Worm (Caenorhabditis elegans) whole organism, L2 larva: ENCODE results near the gene ttr-50.

Source experiments
- ZK546.5 ChIP-seq: sonication (generic microtip); optimal IDR thresholded peaks from 2 replicates; lab custom pipeline; 2017; ENCODE audit warnings: missing biosample characterization, missing genetic modification characterization
- ama-1 ChIP-seq: fragments of 150-350 bp; optimal IDR thresholded peaks from 2 replicates; lab custom pipeline; 2018; ENCODE audit warnings: inconsistent platforms
- ceh-82 ChIP-seq: fragments of 150-350 bp; optimal IDR thresholded peaks from 2 replicates; lab custom pipeline; 2014; ENCODE audit warnings: missing biosample characterization, missing genetic modification characterization
- elt-3 ChIP-seq: sonication (generic microtip); optimal IDR thresholded peaks from 2 replicates; lab custom pipeline; 2017; ENCODE audit warnings: missing biosample characterization, missing genetic modification characterization
- lsy-2 ChIP-seq, 2 experiments: fragments of 150-350 bp in 1 of 2; sonication (generic microtip) in 1 of 2; optimal IDR thresholded peaks; 2 replicates each; lab custom pipeline; 2014 to 2017; ENCODE audit warnings: missing biosample characterization in 2 of 2, missing genetic modification characterization in 2 of 2
- nhr-12 ChIP-seq: fragments of 150-350 bp; optimal IDR thresholded peaks from 2 replicates; lab custom pipeline; 2014; ENCODE audit warnings: missing biosample characterization, missing genetic modification characterization
- nhr-21 ChIP-seq: fragments of 150-350 bp; optimal IDR thresholded peaks from 2 replicates; lab custom pipeline; 2014; ENCODE audit warnings: missing biosample characterization, missing genetic modification characterization
- nhr-25 ChIP-seq: fragments of 150-350 bp; sonication (generic microtip); optimal IDR thresholded peaks from 3 replicates; lab custom pipeline; 2014; ENCODE audit warnings: missing biosample characterization, missing genetic modification characterization
- nhr-77 ChIP-seq: fragments of 150-350 bp; optimal IDR thresholded peaks from 2 replicates; lab custom pipeline; 2014; ENCODE audit warnings: missing biosample characterization, missing genetic modification characterization

DNA sequence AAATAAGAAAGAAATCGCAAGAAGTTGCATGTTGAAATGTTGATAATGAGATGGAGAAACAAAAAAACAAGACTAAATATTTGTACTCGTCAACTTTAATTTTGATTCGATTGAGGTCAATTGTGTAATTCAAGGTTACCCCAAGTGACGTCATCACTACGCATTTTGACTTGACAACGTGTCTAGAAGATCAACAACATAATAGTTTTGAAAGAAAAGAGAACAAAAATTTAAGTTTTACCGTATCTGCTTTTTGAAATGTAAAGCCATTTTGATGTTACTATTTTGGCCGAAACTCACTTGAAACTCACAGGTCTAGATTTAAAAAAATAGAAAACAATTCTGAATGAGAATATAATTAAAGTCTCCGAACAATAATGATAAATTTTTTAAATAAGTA is 19.9 kb downstream of the ttr-50 start, which contains the start of gene dsl-5:
- TF ChIP-seq ama-1 (lab: Kevin White, UChicago) (no peak), nhr-21 (tag; lab: Kevin White, UChicago) (no peak), lsy-2 (tag; optimal IDR thresholded peaks at IDR 0.05; lab: Kevin White, UChicago) (no peak), elt-3 (tag; lab: Kevin White, UChicago) (no peak), nhr-12 (tag; lab: Kevin White, UChicago) (no peak), nhr-25 (peak; percentile 8), ZK546.5 (tag; lab: Kevin White, UChicago) (no peak), ceh-82 (tag; lab: Kevin White, UChicago) (no peak), nhr-77 (tag; lab: Kevin White, UChicago) (no peak)
